Fruit fly (Drosophila melanogaster): ENCODE data around the gene ND-B8.
A peak's percentile ranks its signal among the peaks of the same experiment; 100 is the strongest.

The ND-B8 gene

dm6 chr2L:4458119-4459056 lies 4.0 kb downstream of the ND-B8 start, which contains the start of gene RpL27A (continued):
- TF ChIP-seq Med (GFP tag) = peak; percentile 98
- peak; percentile 73 for TF ChIP-seq pzg (GFP tag; optimal IDR thresholded peaks at IDR 0.05)
- TF ChIP-seq CG11560 (tag; IDR thresholded peaks at IDR 0.05) = no peak; the same call in 2 of the 3 replicates
- TF ChIP-seq CG11456 (GFP tag; IDR thresholded peaks at IDR 0.05) = peak; percentile 91
- TF ChIP-seq Side (GFP tag; optimal IDR thresholded peaks at IDR 0.05) = peak; percentile 78
- no peak for TF ChIP-seq zen2 (GFP tag; IDR thresholded peaks at IDR 0.05; ENCODE audit: partially characterized antibody)
- TF ChIP-seq NFAT (GFP tag; IDR thresholded peaks at IDR 0.05) = peak; percentile 92
- TF ChIP-seq CG4820 (GFP tag; optimal IDR thresholded peaks at IDR 0.05) = peak; percentile 28
- peak; percentile 42 for TF ChIP-seq stwl (tag; optimal IDR thresholded peaks at IDR 0.05)
- TF ChIP-seq CG7786 (GFP tag; optimal IDR thresholded peaks at IDR 0.05) = peak; percentile 40
- peak; percentile 51 for TF ChIP-seq Dek (tag; optimal IDR thresholded peaks at IDR 0.05)
- peak; percentile 64; the same call in 2 of the 3 replicates for TF ChIP-seq so (GFP tag; IDR thresholded peaks at IDR 0.05)
- peak; percentile 81 for TF ChIP-seq CG11247 (GFP tag; IDR thresholded peaks at IDR 0.05)
- TF ChIP-seq Hmr (GFP tag; optimal IDR thresholded peaks at IDR 0.05) = peak; percentile 93
- TF ChIP-seq p53 (GFP tag; optimal IDR thresholded peaks at IDR 0.05) = peak; percentile 44
- TF ChIP-seq CG32772 (GFP tag; IDR thresholded peaks at IDR 0.05) = peak; percentile 61
- TF ChIP-seq mld (GFP tag; IDR thresholded peaks at IDR 0.05; ENCODE audit: partially characterized antibody) = no peak
- TF ChIP-seq CG14441 (GFP tag; IDR thresholded peaks at IDR 0.05) = peak; percentile 57
- peak; percentile 72 for TF ChIP-seq amos (GFP tag; IDR thresholded peaks at IDR 0.05; ENCODE audit: partially characterized antibody)
- TF ChIP-seq CG17186 (GFP tag; optimal IDR thresholded peaks at IDR 0.05) = peak; percentile 45
- TF ChIP-seq chif (GFP tag; optimal IDR thresholded peaks at IDR 0.05) = peak; percentile 52 to 68
- no peak for TF ChIP-seq CG1832 (GFP tag; optimal IDR thresholded peaks at IDR 0.05)
- TF ChIP-seq Awh (GFP tag; IDR thresholded peaks at IDR 0.05) = peak; percentile 88
- TF ChIP-seq CG4282 (GFP tag; optimal IDR thresholded peaks at IDR 0.05) = no peak
- TF ChIP-seq crol (GFP tag; IDR thresholded peaks at IDR 0.05) = peak; percentile 48; the same call in 1 of the 2 replicates
- peak; percentile 47 for TF ChIP-seq D19B (GFP tag; optimal IDR thresholded peaks at IDR 0.05)
- peak; percentile 53 for TF ChIP-seq Hr3 (GFP tag; optimal IDR thresholded peaks at IDR 0.05)
- peak; percentile 67 to 68 for TF ChIP-seq dpn (GFP tag; optimal IDR thresholded peaks at IDR 0.05)
- peak; percentile 68 for TF ChIP-seq CG8290 (GFP tag; optimal IDR thresholded peaks at IDR 0.05)
- TF ChIP-seq CG8290 (tag; optimal IDR thresholded peaks at IDR 0.05) = peak in 1 of 2 experiments; percentile 94
- peak; percentile 87 for TF ChIP-seq CG17385 (GFP tag; optimal IDR thresholded peaks at IDR 0.05)
- peak; percentile 53 for TF ChIP-seq wdn (GFP tag; IDR thresholded peaks at IDR 0.05)
- TF ChIP-seq MTF-1 (GFP tag; optimal IDR thresholded peaks at IDR 0.05; ENCODE audit: borderline replicate concordance) = peak; percentile 92
- TF ChIP-seq dmrt99B (tag; optimal IDR thresholded peaks at IDR 0.05) = peak; percentile 59
- peak; percentile 80 for TF ChIP-seq ttk (GFP tag; IDR thresholded peaks at IDR 0.05)
- TF ChIP-seq Drgx (GFP tag; IDR thresholded peaks at IDR 0.05) = no peak
- TF ChIP-seq toy (GFP tag; IDR thresholded peaks at IDR 0.05) = no peak; the same call in 1 of the 2 replicates
- peak; percentile 67 for TF ChIP-seq CG6175 (GFP tag; IDR thresholded peaks at IDR 0.05)
- peak; percentile 29 to 62 for TF ChIP-seq Pdp1 (GFP tag; optimal IDR thresholded peaks at IDR 0.05)
- TF ChIP-seq da (GFP tag; optimal IDR thresholded peaks at IDR 0.05) = peak; percentile 12
- TF ChIP-seq slp2 (GFP tag; optimal IDR thresholded peaks at IDR 0.05) = peak; percentile 56
- TF ChIP-seq CG30020 (tag; optimal IDR thresholded peaks at IDR 0.05) = peak; percentile 94
- no peak for TF ChIP-seq CG14965 (GFP tag; optimal IDR thresholded peaks at IDR 0.05; ENCODE audit: borderline replicate concordance)
- TF ChIP-seq ems (GFP tag; optimal IDR thresholded peaks at IDR 0.05) = peak; percentile 59
- peak; percentile 51 for TF ChIP-seq cwo (GFP tag; optimal IDR thresholded peaks at IDR 0.05)
- peak; percentile 68 for TF ChIP-seq fd3F (GFP tag; optimal IDR thresholded peaks at IDR 0.05)
- peak; percentile 63 for TF ChIP-seq nerfin-1 (tag; optimal IDR thresholded peaks at IDR 0.05)
- TF ChIP-seq CG10274 (GFP tag; optimal IDR thresholded peaks at IDR 0.05) = peak; percentile 61
